Fruit fly (Drosophila melanogaster) whole organism: ENCODE results near the gene CG34435.
A peak's percentile ranks its signal among the peaks of the same experiment; 100 is the strongest.

Experiments
- CG8478 ChIP-seq: fragments of >200 bp; optimal IDR thresholded peaks from 2 replicates; lab custom pipeline; 2018; ENCODE audit warnings: inconsistent platforms
- Dll ChIP-seq: fragments of >200 bp; optimal IDR thresholded peaks from 2 replicates; lab custom pipeline; 2017
- EcR ChIP-seq, 2 experiments: fragments of >200 bp; optimal IDR thresholded peaks; 2 replicates each; lab custom pipeline; 2017; ENCODE audit warnings: missing biosample characterization in 2 of 2, missing genetic modification characterization in 2 of 2, missing genetic modification reagents in 2 of 2
- pan ChIP-seq: fragments of >200 bp; optimal IDR thresholded peaks from 2 replicates; lab custom pipeline; 2017
- psq ChIP-seq: fragments of >200 bp; optimal IDR thresholded peaks from 2 replicates; lab custom pipeline; 2017
- usp ChIP-seq: fragments of >200 bp; optimal IDR thresholded peaks from 2 replicates; lab custom pipeline; 2017; ENCODE audit warnings: missing biosample characterization, missing genetic modification characterization, mixed read lengths

Gene CG34435

dm6 chrX:5589990-5590389, 24.3 kb downstream of the CG34435 start:
- TF ChIP-seq EcR (GFP tag; optimal IDR thresholded peaks at IDR 0.05; lab: Kevin White, UChicago) (no peak), pan (no peak), Dll (lab: Kevin White, UChicago) (no peak), usp (GFP tag; lab: Kevin White, UChicago) (no peak), psq (no peak), CG8478 (lab: Kevin White, UChicago) (no peak)

dm6 chrX:5588454-5588853, 25.8 kb downstream of the CG34435 start:
- no peak for TF ChIP-seq psq
- no peak for TF ChIP-seq CG8478 (lab: Kevin White, UChicago)
- TF ChIP-seq pan, result no peak
- TF ChIP-seq usp (GFP tag; lab: Kevin White, UChicago), result no peak
- TF ChIP-seq Dll (lab: Kevin White, UChicago), result no peak
- TF ChIP-seq EcR (GFP tag; optimal IDR thresholded peaks at IDR 0.05; lab: Kevin White, UChicago), result no peak

- TF ChIP-seq pan (no peak), CG8478 (lab: Kevin White, UChicago) (no peak), EcR (GFP tag; optimal IDR thresholded peaks at IDR 0.05; lab: Kevin White, UChicago) (no peak), psq (no peak), usp (GFP tag; lab: Kevin White, UChicago) (no peak), Dll (lab: Kevin White, UChicago) (no peak)
These were observed 27.2 kb downstream of the CG34435 start for dm6 chrX:5587023-5587422.

- TF ChIP-seq psq (no peak), CG8478 (lab: Kevin White, UChicago) (peak; percentile 79), usp (GFP tag; lab: Kevin White, UChicago) (no peak), EcR (GFP tag; optimal IDR thresholded peaks at IDR 0.05; lab: Kevin White, UChicago) (no peak), pan (no peak), Dll (lab: Kevin White, UChicago) (no peak)
These were observed 34.8 kb downstream of the CG34435 start for dm6 chrX:5579484-5579883.

- no peak for TF ChIP-seq Dll (lab: Kevin White, UChicago)
- TF ChIP-seq EcR (GFP tag; optimal IDR thresholded peaks at IDR 0.05; lab: Kevin White, UChicago), result no peak
- no peak for TF ChIP-seq psq
- no peak for TF ChIP-seq usp (GFP tag; lab: Kevin White, UChicago)
- no peak for TF ChIP-seq pan
- TF ChIP-seq CG8478 (lab: Kevin White, UChicago), result no peak
These were observed 50.3 kb downstream of the CG34435 start for dm6 chrX:5563929-5564328.

dm6 chrX:5563396-5563795, 50.9 kb downstream of the CG34435 start:
- TF ChIP-seq pan (no peak), usp (GFP tag; lab: Kevin White, UChicago) (no peak), CG8478 (lab: Kevin White, UChicago) (no peak), EcR (GFP tag; optimal IDR thresholded peaks at IDR 0.05; lab: Kevin White, UChicago) (no peak), psq (no peak), Dll (lab: Kevin White, UChicago) (no peak)
